Worm (Caenorhabditis elegans) whole organism, L4 larva: ENCODE measurements around the gene F29B9.7.

Source experiments
- Y105C5A.15 ChIP-seq: fragments of 200-800 bp; sonication (Bioruptor generic); IDR thresholded peaks from 2 replicates; pipeline ENCODE4 v1.3.6; 2022; ENCODE audit warnings: missing genetic modification characterization, missing compliant biosample characterization
- aly-2 ChIP-seq: sonication (generic microtip); optimal IDR thresholded peaks from 2 replicates; lab custom pipeline; 2018; ENCODE audit warnings: missing biosample characterization, missing genetic modification characterization
- ceh-20 ChIP-seq: fragments of 200-800 bp; sonication (Bioruptor generic); IDR thresholded peaks from 2 replicates; pipeline ENCODE4 v1.3.6; 2022; ENCODE audit warnings: missing genetic modification reagents, missing genetic modification characterization, missing compliant biosample characterization
- daf-12 ChIP-seq: fragments of 150-350 bp; optimal IDR thresholded peaks from 2 replicates; lab custom pipeline; 2014; ENCODE audit warnings: missing biosample characterization, missing genetic modification reagents, missing genetic modification characterization
- egl-27 ChIP-seq: sonication (generic microtip); optimal IDR thresholded peaks from 3 replicates; lab custom pipeline; 2017; ENCODE audit warnings: missing biosample characterization, missing genetic modification reagents, missing genetic modification characterization
- hlh-11 ChIP-seq: fragments of 200-800 bp; sonication (Bioruptor generic); optimal IDR thresholded peaks from 2 replicates; lab custom pipeline; 2018; ENCODE audit warnings: mild to moderate bottlenecking, missing genetic modification characterization, missing compliant biosample characterization
- madf-9 ChIP-seq: fragments of 200-800 bp; sonication (Bioruptor generic); conservative IDR thresholded peaks from 2 replicates; pipeline ENCODE4 v1.3.6; 2022; ENCODE audit warnings: missing genetic modification reagents, missing genetic modification characterization, missing compliant biosample characterization
- skn-1 ChIP-seq: fragments of 150-350 bp; optimal IDR thresholded peaks from 2 replicates; lab custom pipeline; 2014; ENCODE audit warnings: missing biosample characterization, missing genetic modification characterization
- spr-3 ChIP-seq: fragments of 200-800 bp; sonication (Bioruptor generic); optimal IDR thresholded peaks from 2 replicates; lab custom pipeline; 2018; ENCODE audit warnings: mild to moderate bottlenecking, missing genetic modification characterization, missing compliant biosample characterization
- unc-39 ChIP-seq: sonication (generic microtip); optimal IDR thresholded peaks from 2 replicates; lab custom pipeline; 2017; ENCODE audit warnings: missing biosample characterization, missing genetic modification characterization
- zag-1 ChIP-seq: fragments of 150-350 bp; optimal IDR thresholded peaks from 2 replicates; lab custom pipeline; 2014; ENCODE audit warnings: missing biosample characterization, missing genetic modification characterization
- ztf-11 ChIP-seq: fragments of 150-350 bp; optimal IDR thresholded peaks from 2 replicates; lab custom pipeline; 2014; ENCODE audit warnings: missing biosample characterization, missing genetic modification characterization

DNA sequence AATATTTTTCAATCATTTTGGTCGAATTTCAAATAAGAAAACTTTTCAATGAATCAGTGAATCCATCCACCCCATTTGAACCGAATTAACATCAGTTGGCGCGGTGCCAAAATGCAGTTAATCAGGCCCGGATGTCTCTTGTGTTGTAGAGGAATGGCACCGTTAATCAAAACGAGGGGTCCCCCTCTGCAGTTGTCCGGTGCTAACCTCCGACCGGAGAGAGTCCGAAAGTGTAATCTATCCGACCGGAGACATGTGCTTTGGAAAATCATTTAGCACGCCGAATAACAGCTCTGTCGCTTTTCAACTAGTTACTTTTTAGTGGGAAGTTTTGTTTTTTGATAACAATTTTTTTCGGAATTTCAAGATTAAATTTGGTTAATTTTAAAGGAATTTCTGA lies 4.3 kb upstream of the F29B9.7 start:
- no peak for TF ChIP-seq zag-1
- TF ChIP-seq aly-2 (tag; lab: Kevin White, UChicago), result no peak
- TF ChIP-seq madf-9 (GFP tag; lab: Robert Waterston, UW), result no peak
- no peak for TF ChIP-seq spr-3 (GFP tag; lab: Kevin White, UChicago)
- no peak for TF ChIP-seq daf-12 (tag; lab: Kevin White, UChicago)
- TF ChIP-seq egl-27 (tag; lab: Kevin White, UChicago), result no peak
- no peak for TF ChIP-seq unc-39 (tag; lab: Kevin White, UChicago)
- TF ChIP-seq skn-1 (tag; lab: Kevin White, UChicago), result no peak
- no peak for TF ChIP-seq ceh-20 (GFP tag; lab: Robert Waterston, UW)
- TF ChIP-seq hlh-11, result no peak
- no peak for TF ChIP-seq ztf-11 (tag; lab: Kevin White, UChicago)
- no peak for TF ChIP-seq Y105C5A.15 (GFP tag; lab: Robert Waterston, UW)
